Fruit fly (Drosophila melanogaster) whole organism: ENCODE results near the gene Acbp1.

Source experiments
- CG8478 ChIP-seq: fragments of >200 bp; optimal IDR thresholded peaks from 2 replicates; lab custom pipeline; 2018; ENCODE audit warnings: inconsistent platforms
- Dll ChIP-seq: fragments of >200 bp; optimal IDR thresholded peaks from 2 replicates; lab custom pipeline; 2017
- EcR ChIP-seq, 2 experiments: fragments of >200 bp; optimal IDR thresholded peaks; 2 replicates each; lab custom pipeline; 2017; ENCODE audit warnings: missing biosample characterization in 2 of 2, missing genetic modification characterization in 2 of 2, missing genetic modification reagents in 2 of 2
- pan ChIP-seq: fragments of >200 bp; optimal IDR thresholded peaks from 2 replicates; lab custom pipeline; 2017
- psq ChIP-seq: fragments of >200 bp; optimal IDR thresholded peaks from 2 replicates; lab custom pipeline; 2017
- usp ChIP-seq: fragments of >200 bp; optimal IDR thresholded peaks from 2 replicates; lab custom pipeline; 2017; ENCODE audit warnings: missing biosample characterization, missing genetic modification characterization, mixed read lengths

The Acbp1 gene

DNA sequence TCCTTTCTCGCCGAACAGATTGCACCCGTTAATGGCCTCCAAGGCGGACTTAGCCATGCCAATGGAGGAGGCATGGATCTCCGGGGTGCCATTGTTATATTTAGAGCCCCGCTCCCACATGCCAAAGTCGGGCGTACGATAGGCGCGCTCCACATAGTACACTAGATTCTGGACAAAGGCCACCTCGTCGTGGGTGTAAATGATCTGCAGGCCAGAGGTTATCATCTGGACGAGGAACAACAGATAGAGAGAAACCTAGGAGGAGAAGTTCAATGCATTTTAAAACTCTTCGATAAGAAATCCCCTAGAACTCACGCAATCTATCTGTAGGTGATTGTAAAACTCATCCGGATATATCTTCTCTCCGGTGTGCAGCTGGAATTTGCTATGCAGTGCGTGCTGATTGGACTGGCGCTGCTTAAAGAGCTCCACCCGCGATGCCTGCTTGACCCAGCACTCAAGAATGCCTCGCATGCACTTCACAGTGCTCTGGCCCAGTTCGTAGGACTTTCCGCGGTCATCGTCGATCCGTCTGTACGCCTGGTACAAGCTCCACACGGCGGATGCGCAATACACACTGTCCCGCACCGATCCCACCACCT, 33.6 kb upstream of the Acbp1 start:
- TF ChIP-seq usp (GFP tag; lab: Kevin White, UChicago) = no peak
- no peak for TF ChIP-seq psq (lab: Kevin White, UChicago)
- no peak for TF ChIP-seq pan
- TF ChIP-seq EcR (GFP tag; optimal IDR thresholded peaks at IDR 0.05; lab: Kevin White, UChicago) = no peak
- no peak for TF ChIP-seq Dll (lab: Kevin White, UChicago)
- TF ChIP-seq CG8478 (lab: Kevin White, UChicago) = no peak

DNA sequence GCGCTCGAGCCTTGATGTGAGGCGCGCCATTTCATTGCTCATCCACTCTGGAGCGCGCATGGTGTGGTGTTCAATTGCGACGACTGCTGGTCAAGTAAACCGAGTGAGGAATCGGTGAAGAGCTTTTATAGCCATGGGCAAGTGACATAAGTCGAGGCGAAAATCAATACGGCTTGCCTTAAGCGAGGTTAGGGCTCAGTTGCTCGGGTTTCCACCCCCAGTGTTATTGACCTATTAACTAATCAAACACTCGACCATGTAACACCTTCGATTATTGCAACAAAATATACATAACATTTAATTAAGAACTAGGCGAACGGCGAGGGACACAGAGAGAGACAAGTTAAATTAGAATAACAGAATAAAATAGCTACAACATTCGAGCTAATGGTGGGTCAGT, 28.4 kb upstream of the Acbp1 start, which contains the start of gene CG34134:
Gene CG34134, minus strand, starts transcription at position 101 of the 400 bp plus-strand sequence.
- no peak for TF ChIP-seq Dll (lab: Kevin White, UChicago)
- no peak for TF ChIP-seq psq (lab: Kevin White, UChicago)
- TF ChIP-seq EcR (GFP tag; optimal IDR thresholded peaks at IDR 0.05; lab: Kevin White, UChicago) = no peak
- no peak for TF ChIP-seq CG8478 (lab: Kevin White, UChicago)
- no peak for TF ChIP-seq pan
- no peak for TF ChIP-seq usp (GFP tag; lab: Kevin White, UChicago)

DNA sequence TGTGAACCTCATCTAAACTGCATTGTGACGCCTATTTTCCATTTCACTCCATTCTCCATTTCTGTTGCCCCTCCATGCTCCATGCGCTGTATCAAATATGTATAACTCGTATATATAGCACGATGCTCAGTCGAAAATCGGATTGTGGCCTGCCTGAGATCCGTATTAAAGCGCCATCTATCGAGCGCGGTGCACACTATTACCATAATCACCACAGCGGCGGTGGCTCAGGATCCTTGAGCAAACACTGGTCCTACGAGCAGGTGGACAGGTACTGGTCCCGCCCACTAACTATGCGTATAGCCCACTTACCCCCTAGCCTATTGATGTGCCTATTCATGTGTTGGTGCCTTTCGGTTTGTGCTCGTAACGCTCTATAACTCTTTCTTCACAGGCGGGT, 22.8 kb upstream of the Acbp1 start:
- TF ChIP-seq usp (GFP tag; lab: Kevin White, UChicago) (no peak), pan (no peak), psq (lab: Kevin White, UChicago) (no peak)

DNA sequence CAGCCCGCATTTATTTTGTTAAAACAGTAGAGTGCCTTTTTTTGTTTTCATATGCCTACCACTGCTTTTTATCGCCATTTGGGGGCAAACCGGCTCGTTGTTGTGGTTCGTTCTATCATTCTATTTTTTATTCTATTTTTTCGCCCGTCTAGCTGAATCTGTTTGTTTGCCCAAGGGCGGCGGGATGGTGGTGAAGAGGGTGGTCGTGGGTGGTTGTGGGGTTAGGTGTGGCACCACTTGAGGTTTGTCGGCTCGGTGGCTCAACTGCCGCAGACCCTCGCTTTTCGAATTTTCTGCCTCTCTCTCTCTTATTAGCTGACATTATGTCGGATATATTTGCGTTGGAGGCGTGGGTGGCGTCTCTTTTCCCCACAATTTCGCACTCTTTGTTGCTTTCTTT, 9.3 kb upstream of the Acbp1 start:
- no peak for TF ChIP-seq usp (GFP tag; lab: Kevin White, UChicago)
- no peak for TF ChIP-seq Dll (lab: Kevin White, UChicago)
- no peak for TF ChIP-seq psq (lab: Kevin White, UChicago)
- no peak for TF ChIP-seq CG8478 (lab: Kevin White, UChicago)
- TF ChIP-seq pan = no peak
- TF ChIP-seq EcR (GFP tag; optimal IDR thresholded peaks at IDR 0.05; lab: Kevin White, UChicago) = no peak

DNA sequence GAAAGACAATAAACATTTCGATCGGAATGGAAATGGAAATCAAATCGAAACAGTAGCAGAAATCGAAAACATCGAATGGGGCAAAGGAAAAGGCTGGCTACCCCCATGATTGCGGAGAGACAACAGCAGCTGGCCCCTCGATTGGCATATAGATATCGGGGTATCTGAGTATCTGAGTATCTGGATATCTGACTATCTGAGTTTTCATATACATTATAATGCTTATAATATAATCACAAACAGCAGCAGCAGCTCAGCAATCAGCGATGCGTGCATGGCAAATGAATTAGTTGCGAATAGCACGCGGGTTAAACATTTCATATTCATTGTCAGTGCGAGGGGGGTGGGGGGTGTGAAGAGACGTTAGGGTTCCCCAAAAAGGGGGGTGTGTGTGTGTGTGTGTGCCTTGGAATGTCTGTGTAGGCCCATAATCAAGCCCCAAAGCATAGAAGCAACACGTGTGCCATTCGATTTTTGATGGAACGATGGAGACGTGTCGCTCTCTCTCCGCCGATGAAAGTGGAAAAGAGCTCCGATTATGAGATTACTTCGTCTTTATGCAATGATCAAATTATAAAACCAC, 8.4 kb upstream of the Acbp1 start:
- TF ChIP-seq Dll (lab: Kevin White, UChicago) = no peak
- no peak for TF ChIP-seq CG8478 (lab: Kevin White, UChicago)
- TF ChIP-seq EcR (GFP tag; optimal IDR thresholded peaks at IDR 0.05; lab: Kevin White, UChicago) = no peak
- no peak for TF ChIP-seq usp (GFP tag; lab: Kevin White, UChicago)
- no peak for TF ChIP-seq psq (lab: Kevin White, UChicago)

DNA sequence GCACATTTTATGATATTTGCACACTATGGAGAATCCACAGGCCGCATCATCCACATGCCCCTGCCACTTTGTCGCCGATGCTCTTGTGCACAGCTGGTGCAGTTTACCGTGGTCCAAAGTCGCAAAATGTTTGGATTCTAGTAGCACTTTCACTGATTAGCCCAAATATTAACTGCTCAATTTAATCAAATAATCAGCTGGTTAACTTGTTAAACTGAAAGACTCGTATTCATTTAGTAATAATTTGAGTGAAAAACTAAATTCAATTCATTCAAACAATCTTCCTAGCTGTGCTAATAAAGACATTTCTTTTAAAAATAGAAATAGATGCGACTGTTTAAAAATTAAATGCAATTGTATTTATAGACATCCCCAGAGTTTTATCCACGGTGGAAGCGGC, 5.8 kb upstream of the Acbp1 start:
- no peak for TF ChIP-seq pan
- TF ChIP-seq EcR (GFP tag; optimal IDR thresholded peaks at IDR 0.05; lab: Kevin White, UChicago) = no peak
- TF ChIP-seq usp (GFP tag; lab: Kevin White, UChicago) = no peak
- no peak for TF ChIP-seq CG8478 (lab: Kevin White, UChicago)
- no peak for TF ChIP-seq Dll (lab: Kevin White, UChicago)
- TF ChIP-seq psq (lab: Kevin White, UChicago) = no peak

DNA sequence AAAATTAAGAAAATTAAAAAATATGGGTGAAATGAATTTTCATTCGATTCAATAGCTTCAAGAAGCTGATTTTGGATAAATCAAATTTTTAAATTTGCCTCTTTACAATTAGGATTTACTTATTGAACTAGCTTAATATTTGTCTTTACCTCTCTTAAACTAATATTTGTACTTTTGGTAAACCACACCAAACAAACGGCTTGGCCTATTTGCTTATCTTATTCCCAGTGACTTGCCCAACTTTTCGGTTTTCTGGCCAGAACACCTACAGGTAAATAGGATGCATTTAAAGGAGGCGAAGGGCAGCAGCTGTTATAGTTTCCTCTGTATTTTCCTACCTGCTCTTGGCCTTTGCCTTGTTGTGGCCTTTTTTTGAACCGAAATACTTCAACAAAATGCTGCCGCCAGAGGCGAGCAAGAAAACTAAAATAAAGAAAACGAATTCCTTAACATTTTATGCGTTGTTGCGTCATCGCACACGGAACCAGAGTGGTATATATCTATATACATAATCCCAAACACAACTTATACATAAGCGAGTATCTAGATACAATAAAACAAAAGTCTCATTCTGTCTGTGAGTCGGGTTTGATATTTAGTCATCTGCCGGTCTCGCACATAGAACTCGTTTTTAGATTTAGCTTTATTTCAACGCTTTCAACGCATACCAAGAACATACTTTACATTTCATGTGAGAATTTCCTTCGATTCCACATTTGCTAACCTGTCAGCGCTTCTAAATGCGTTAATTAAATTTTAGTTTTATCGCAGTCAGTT, 3.7 kb upstream of the Acbp1 start:
- TF ChIP-seq CG8478 (lab: Kevin White, UChicago) = no peak
- no peak for TF ChIP-seq usp (GFP tag; lab: Kevin White, UChicago)
- no peak for TF ChIP-seq Dll (lab: Kevin White, UChicago)
- no peak for TF ChIP-seq EcR (GFP tag; optimal IDR thresholded peaks at IDR 0.05; lab: Kevin White, UChicago)
- TF ChIP-seq pan = no peak
- TF ChIP-seq psq (lab: Kevin White, UChicago) = no peak

DNA sequence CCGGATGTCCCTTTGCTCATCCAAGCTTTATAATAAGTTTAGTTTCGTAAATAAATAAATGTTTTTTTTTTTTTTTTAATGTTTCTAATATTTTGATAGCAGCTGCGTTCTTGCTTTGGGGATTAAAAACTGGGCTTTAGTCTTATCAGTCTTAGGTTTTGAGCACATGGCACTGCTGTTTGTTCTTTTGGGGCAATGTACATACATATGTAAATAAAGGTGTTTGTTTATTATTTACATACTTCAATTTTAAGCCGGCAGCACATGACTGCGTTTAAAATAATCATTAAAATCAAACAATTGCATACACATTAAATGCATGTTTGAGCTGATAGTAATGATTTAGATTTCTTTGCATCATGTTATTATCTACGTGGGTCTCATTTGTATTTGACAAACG, 2.0 kb upstream of the Acbp1 start:
- TF ChIP-seq Dll (lab: Kevin White, UChicago) (no peak), CG8478 (lab: Kevin White, UChicago) (no peak), usp (GFP tag; lab: Kevin White, UChicago) (no peak), EcR (GFP tag; optimal IDR thresholded peaks at IDR 0.05; lab: Kevin White, UChicago) (no peak), pan (no peak), psq (lab: Kevin White, UChicago) (no peak)

DNA sequence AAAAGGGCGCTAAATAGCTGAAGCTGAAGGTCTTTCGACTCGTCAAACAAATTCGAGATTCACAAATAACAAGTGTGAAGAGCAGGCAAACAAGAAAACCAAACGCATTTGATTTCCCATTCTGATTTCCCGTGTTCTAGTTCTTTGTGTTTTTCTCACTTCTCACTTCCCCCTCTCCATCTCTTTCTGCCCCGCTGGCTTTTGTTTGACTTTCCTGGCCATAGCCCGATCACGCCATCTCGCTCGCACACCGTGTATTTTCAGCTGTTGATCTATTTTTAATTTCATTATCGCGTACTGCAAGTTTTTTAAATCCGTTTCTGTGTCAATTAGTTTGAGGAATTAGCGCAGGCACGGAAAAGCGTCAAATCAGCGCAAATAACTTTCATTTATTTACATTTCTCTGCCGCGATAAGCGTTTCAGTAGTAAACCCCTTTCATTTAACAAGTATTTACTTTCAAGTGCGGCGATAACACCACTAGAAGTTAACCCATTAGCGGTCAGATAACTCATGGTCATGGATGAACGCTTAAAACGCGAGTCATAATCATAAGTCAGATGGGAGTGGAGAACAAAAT, 1.4 kb upstream of the Acbp1 start:
- TF ChIP-seq EcR (GFP tag; optimal IDR thresholded peaks at IDR 0.05; lab: Kevin White, UChicago) (no peak), psq (lab: Kevin White, UChicago) (no peak), CG8478 (lab: Kevin White, UChicago) (no peak), usp (GFP tag; lab: Kevin White, UChicago) (no peak), Dll (lab: Kevin White, UChicago) (no peak), pan (no peak)

DNA sequence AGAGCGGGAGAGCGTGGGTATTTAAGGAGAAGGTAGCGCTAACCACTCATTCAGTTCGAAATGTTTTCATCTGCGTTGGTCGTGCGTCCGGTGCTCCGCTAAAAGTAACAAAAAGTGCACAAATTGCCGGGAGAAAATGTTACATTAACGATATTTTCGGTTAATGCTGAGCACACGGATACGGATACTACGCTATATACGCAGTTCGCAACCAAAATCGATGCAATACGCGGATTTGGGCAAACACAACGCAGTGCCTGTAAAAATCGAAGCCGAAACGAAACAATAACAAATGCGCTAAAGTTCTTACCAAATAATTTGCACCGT, 736 bp upstream of the Acbp1 start, which contains the start of gene Piezo:
Gene Piezo, plus strand, starts transcription at position 49 of the 327 bp plus-strand sequence.
- TF ChIP-seq psq (lab: Kevin White, UChicago) = no peak
- TF ChIP-seq Dll (lab: Kevin White, UChicago) = no peak
- TF ChIP-seq CG8478 (lab: Kevin White, UChicago) = no peak
- no peak for TF ChIP-seq usp (GFP tag; lab: Kevin White, UChicago)
- TF ChIP-seq EcR (GFP tag; optimal IDR thresholded peaks at IDR 0.05; lab: Kevin White, UChicago) = no peak

DNA sequence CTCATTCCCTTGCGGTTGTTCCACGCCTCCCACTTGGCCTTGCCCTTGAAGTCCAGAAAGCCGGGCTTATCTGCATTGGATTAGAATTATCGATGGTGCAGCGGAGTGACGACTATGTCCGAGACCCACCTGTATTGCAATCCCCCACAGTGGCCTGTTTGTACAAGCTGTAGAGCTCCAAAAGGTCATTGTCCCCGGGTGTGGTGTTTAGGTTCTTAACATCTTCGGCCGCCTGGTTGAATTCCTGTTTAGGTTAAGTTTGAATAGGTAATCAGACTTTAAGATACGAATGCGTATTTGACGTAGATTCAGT, 302 bp downstream of the Acbp1 start:
- TF ChIP-seq CG8478 (lab: Kevin White, UChicago) = no peak
- TF ChIP-seq usp (GFP tag; lab: Kevin White, UChicago) = no peak
- TF ChIP-seq pan = no peak
- TF ChIP-seq EcR (GFP tag; optimal IDR thresholded peaks at IDR 0.05; lab: Kevin White, UChicago) = peak; percentile 82 to 94
